Fruit fly (Drosophila melanogaster): ENCODE results near the gene CG9853.

Gene CG9853

DNA sequence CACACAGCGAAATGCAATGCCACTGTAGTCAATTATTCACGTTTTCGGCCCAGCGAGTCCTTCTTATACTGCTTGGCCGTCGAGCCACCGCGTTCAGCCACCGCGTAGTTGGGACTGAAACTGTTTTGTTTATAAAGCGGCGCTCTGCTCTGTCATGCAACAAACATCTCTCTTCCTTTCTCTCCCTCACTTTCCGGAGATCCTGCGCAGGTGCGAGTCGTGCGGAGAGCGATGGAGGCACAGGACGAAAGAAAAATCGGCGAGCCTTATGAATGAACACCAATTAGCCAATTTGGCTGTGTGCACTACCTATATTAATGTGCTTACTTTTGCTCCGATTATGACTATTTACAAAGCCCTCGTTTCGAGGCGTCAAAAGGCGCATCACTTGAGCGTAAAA lies 17.7 kb upstream of the CG9853 start, which contains the start of gene CG32944:
Gene CG32944, minus strand, starts transcription at position 97 of the 400 bp plus-strand sequence.
- TF ChIP-seq pdm3 (GFP tag; optimal IDR thresholded peaks at IDR 0.05) (no peak), CG6808 (GFP tag; optimal IDR thresholded peaks at IDR 0.05) (no peak), CG6276 (GFP tag; optimal IDR thresholded peaks at IDR 0.05) (no peak), Eip93F (GFP tag; optimal IDR thresholded peaks at IDR 0.05) (no peak)

DNA sequence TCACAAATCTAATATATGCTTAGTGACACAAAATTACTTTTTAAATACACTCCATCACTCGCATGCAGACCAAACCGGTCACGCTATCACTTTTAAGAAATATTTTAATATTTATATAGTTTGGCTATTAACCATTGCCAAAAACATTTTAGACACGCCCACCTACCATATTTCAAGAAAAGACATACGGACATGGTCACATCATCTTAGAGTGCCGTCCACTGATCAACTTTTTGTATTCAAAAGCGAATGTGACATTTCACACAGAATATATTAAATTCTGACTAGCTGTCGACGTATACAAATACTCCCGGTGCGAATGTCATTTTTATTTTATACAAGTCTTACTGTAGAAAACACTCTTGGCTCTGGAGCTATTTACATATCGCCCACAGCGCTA lies 14.3 kb upstream of the CG9853 start, which contains the start of gene CG31528:
Gene CG31528, plus strand, starts transcription at position 301 of the 400 bp plus-strand sequence.
- TF ChIP-seq fd59A (GFP tag; optimal IDR thresholded peaks at IDR 0.05) (no peak), Hr38 (GFP tag; optimal IDR thresholded peaks at IDR 0.05) (no peak), Ets96B (tag; optimal IDR thresholded peaks at IDR 0.05) (no peak), CG8632 (GFP tag; optimal IDR thresholded peaks at IDR 0.05) (no peak), svp (GFP tag) (no peak), spab (GFP tag; optimal IDR thresholded peaks at IDR 0.05) (no peak), CG6163 (GFP tag; IDR thresholded peaks at IDR 0.05) (no peak), CG1621 (tag; optimal IDR thresholded peaks at IDR 0.05) (no peak), CG16779 (tag; optimal IDR thresholded peaks at IDR 0.05) (no peak), CG6854 (GFP tag; optimal IDR thresholded peaks at IDR 0.05) (no peak), CG31627 (GFP tag; optimal IDR thresholded peaks at IDR 0.05) (no peak), CG8119 (GFP tag; IDR thresholded peaks at IDR 0.05) (no peak), CG6792 (GFP tag; optimal IDR thresholded peaks at IDR 0.05) (no peak)

- TF ChIP-seq Smox (GFP tag; optimal IDR thresholded peaks at IDR 0.05) (no peak), svp (GFP tag) (peak; percentile 60), CG15336 (GFP tag; IDR thresholded peaks at IDR 0.05) (no peak)
Measured at dm6 chr3R:4407325-4407724, 5.5 kb upstream of the CG9853 start.

- TF ChIP-seq Ets21C (GFP tag; optimal IDR thresholded peaks at IDR 0.05), result peak; percentile 45
- TF ChIP-seq Sox15 (GFP tag; optimal IDR thresholded peaks at IDR 0.05), result no peak
- TF ChIP-seq ss (GFP tag; optimal IDR thresholded peaks at IDR 0.05), result peak; percentile 29 to 36
- peak; percentile 29 for TF ChIP-seq Sox14 (GFP tag; optimal IDR thresholded peaks at IDR 0.05)
- TF ChIP-seq pdm3 (GFP tag; optimal IDR thresholded peaks at IDR 0.05), result peak; percentile 59
- peak; percentile 55 for TF ChIP-seq CG7368 (GFP tag; optimal IDR thresholded peaks at IDR 0.05)
- TF ChIP-seq CG10631 (GFP tag; optimal IDR thresholded peaks at IDR 0.05), result peak; percentile 37
- peak; percentile 9 for TF ChIP-seq CG11902 (GFP tag; optimal IDR thresholded peaks at IDR 0.05)
- peak; percentile 47 for TF ChIP-seq CG31627 (GFP tag; optimal IDR thresholded peaks at IDR 0.05)
- TF ChIP-seq Hr39 (GFP tag; optimal IDR thresholded peaks at IDR 0.05), result no peak
- peak; percentile 49 for TF ChIP-seq CG6792 (GFP tag; optimal IDR thresholded peaks at IDR 0.05)
- peak; percentile 86 for TF ChIP-seq Eip78C (GFP tag)
- peak; percentile 35 for TF ChIP-seq CG34406 (GFP tag; optimal IDR thresholded peaks at IDR 0.05)
- peak; percentile 19 for TF ChIP-seq Eip93F (GFP tag; optimal IDR thresholded peaks at IDR 0.05)
- TF ChIP-seq Blimp-1 (GFP tag; optimal IDR thresholded peaks at IDR 0.05), result peak; percentile 94
- peak; percentile 38 for TF ChIP-seq achi (GFP tag; optimal IDR thresholded peaks at IDR 0.05)
- no peak for TF ChIP-seq CG4318 (GFP tag; optimal IDR thresholded peaks at IDR 0.05)
- no peak for TF ChIP-seq CG11294 (GFP tag; IDR thresholded peaks at IDR 0.05)
- TF ChIP-seq CG16779 (tag; optimal IDR thresholded peaks at IDR 0.05), result no peak
- no peak for TF ChIP-seq CG10669 (GFP tag; optimal IDR thresholded peaks at IDR 0.05)
- no peak for TF ChIP-seq Gug (GFP tag; IDR thresholded peaks at IDR 0.05)
- no peak for TF ChIP-seq Sox102F (GFP tag; optimal IDR thresholded peaks at IDR 0.05)
- no peak for TF ChIP-seq CG1621 (tag; optimal IDR thresholded peaks at IDR 0.05)
- TF ChIP-seq CG9139 (GFP tag; optimal IDR thresholded peaks at IDR 0.05), result no peak
- TF ChIP-seq CG32006 (GFP tag; optimal IDR thresholded peaks at IDR 0.05), result peak; percentile 50
- peak; percentile 0 for TF ChIP-seq Ets96B (tag; optimal IDR thresholded peaks at IDR 0.05)
- peak; percentile 45 for TF ChIP-seq Hr4 (GFP tag; optimal IDR thresholded peaks at IDR 0.05)
- TF ChIP-seq CG3032 (tag; optimal IDR thresholded peaks at IDR 0.05), result peak; percentile 3
- no peak for TF ChIP-seq CG8119 (GFP tag; IDR thresholded peaks at IDR 0.05)
- no peak for TF ChIP-seq fd59A (GFP tag; optimal IDR thresholded peaks at IDR 0.05)
- TF ChIP-seq CG6808 (GFP tag; optimal IDR thresholded peaks at IDR 0.05), result no peak
- peak; percentile 2 for TF ChIP-seq CG6854 (GFP tag; optimal IDR thresholded peaks at IDR 0.05)
- TF ChIP-seq cyc (GFP tag; optimal IDR thresholded peaks at IDR 0.05), result peak; percentile 43
- peak; percentile 25 for TF ChIP-seq CG11762 (GFP tag; optimal IDR thresholded peaks at IDR 0.05; ENCODE audit: insufficient read depth)
- TF ChIP-seq dsx (GFP tag; optimal IDR thresholded peaks at IDR 0.05; ENCODE audit: poor library complexity, severe bottlenecking), result peak; percentile 32
- peak; percentile 92 for TF ChIP-seq svp (GFP tag)
Measured at dm6 chr3R:4403706-4404392, 2.0 kb upstream of the CG9853 start.
